Fruit fly (Drosophila melanogaster): Measurements from ENCODE around the gene Trim9.

DNA sequence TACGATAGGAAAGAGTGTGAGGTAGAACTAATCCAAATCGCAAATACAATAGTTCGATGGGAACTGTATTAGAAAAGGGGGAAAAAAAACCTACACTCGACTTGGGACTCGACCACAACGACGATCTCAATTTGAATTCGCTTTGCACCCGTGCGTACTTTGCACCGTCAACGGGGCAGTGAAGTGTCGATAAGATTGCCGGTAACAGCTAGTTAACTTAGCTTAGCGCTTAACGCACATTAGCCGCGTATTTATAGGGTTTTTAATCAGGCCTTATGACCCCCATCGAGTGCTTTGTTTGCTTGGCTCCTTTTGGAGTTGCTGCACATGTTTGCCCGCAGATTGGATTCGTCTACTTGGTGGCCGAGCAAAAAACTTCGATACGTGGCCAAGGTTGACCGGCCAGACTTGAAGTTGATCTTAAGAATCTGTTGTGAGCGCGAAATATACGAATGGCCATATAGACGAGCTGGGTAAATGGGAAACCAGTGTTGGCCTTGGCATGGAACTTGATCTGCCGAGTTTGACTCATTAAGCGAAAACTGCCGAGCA is 30.0 kb upstream of the Trim9 start:
- TF ChIP-seq CG8478 (optimal IDR thresholded peaks at IDR 0.05) = no peak
- no peak for TF ChIP-seq CTCF (optimal IDR thresholded peaks at IDR 0.05)

Measured in S2 (cell line).